Worm (Caenorhabditis elegans) whole organism, early embryonic: ENCODE results near the gene F53F1.4.

Experiments
- F13C5.2 ChIP-seq: sonication (generic microtip); optimal IDR thresholded peaks from 2 replicates; lab custom pipeline; 2017; ENCODE audit warnings: mild to moderate bottlenecking, missing genetic modification characterization, inconsistent platforms, missing compliant biosample characterization
- aly-1 ChIP-seq: sonication (generic microtip); optimal IDR thresholded peaks from 2 replicates; lab custom pipeline; 2016; ENCODE audit warnings: missing genetic modification characterization, missing compliant biosample characterization
- ceh-36 ChIP-seq: sonication (generic microtip); optimal IDR thresholded peaks from 2 replicates; lab custom pipeline; 2016; ENCODE audit warnings: missing genetic modification characterization, inconsistent platforms, missing compliant biosample characterization
- tbx-11 ChIP-seq: fragments of 200-800 bp; sonication (Bioruptor generic); IDR thresholded peaks from 2 replicates; pipeline ENCODE4 v1.3.6; 2022; ENCODE audit warnings: missing genetic modification characterization, missing compliant biosample characterization
- tra-4 ChIP-seq: sonication (generic microtip); optimal IDR thresholded peaks from 2 replicates; lab custom pipeline; 2017; ENCODE audit warnings: missing genetic modification characterization, missing compliant biosample characterization

F53F1.4 gene

DNA sequence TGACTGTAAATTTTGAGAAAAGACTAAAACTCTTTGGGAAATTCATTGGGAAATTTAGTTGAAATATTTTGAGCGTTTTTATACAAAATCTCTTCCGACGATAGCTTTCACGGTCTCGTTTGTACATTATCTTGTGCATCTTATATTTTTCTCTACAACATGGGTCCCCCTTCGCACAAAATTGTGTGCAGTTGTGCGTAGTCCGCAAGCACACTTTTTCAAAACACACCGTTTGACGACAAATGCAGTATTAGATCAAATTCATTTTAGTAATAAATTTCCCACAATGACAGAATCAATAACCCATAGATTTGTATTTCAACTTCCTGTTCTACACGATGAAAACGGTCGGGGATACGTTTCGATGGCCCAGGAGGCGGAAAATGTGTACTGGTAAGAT is 47.0 kb downstream of the F53F1.4 start, which contains the start of gene F25H9.2:
Gene F25H9.2, plus strand, starts transcription at position 226 of the 400 bp plus-strand sequence.
- no peak for TF ChIP-seq aly-1 (tag; lab: Kevin White, UChicago)
- TF ChIP-seq tra-4 (tag; lab: Kevin White, UChicago) = no peak
- no peak for TF ChIP-seq tbx-11 (GFP tag; lab: Robert Waterston, UW)
- no peak for TF ChIP-seq ceh-36 (tag; lab: Kevin White, UChicago)

DNA sequence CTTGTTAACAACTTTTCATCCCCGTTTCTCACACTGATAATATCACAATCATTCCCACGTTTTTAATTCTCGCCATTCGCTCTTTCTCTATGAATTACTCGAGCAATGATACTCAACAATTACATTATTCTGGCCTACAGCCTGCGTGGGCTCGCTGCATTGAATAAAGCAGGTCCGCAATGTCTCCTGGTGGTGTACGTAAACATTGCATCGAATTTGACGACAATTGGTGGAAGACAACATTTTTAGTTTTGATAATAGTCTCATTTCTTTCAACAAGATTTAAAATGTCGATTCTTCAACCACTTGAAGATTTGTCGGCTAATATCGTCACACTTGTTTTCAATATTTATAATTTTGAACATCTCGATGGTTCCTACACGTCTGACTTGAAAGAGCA is 48.4 kb downstream of the F53F1.4 start, which contains the start of gene bath-39:
Gene bath-39, plus strand, starts transcription at position 137 of the 400 bp plus-strand sequence.
- peak; percentile 30 for TF ChIP-seq F13C5.2 (tag; lab: Kevin White, UChicago)
- TF ChIP-seq tra-4 (tag; lab: Kevin White, UChicago) = no peak
